Worm (Caenorhabditis elegans) whole organism, L2 larva: ENCODE data around the gene cnt-1.

ENCODE experiments used
- R02D3.7 ChIP-seq: fragments of 150-350 bp; optimal IDR thresholded peaks from 2 replicates; lab custom pipeline; 2014; ENCODE audit warnings: missing biosample characterization, missing genetic modification characterization
- alr-1 ChIP-seq: fragments of 150-350 bp; optimal IDR thresholded peaks from 2 replicates; lab custom pipeline; 2014; ENCODE audit warnings: missing biosample characterization, missing genetic modification characterization
- aly-2 ChIP-seq: fragments of 150-350 bp; optimal IDR thresholded peaks from 2 replicates; lab custom pipeline; 2014; ENCODE audit warnings: missing biosample characterization, missing genetic modification characterization
- ama-1 ChIP-seq: fragments of 150-350 bp; optimal IDR thresholded peaks from 2 replicates; lab custom pipeline; 2018; ENCODE audit warnings: inconsistent platforms
- blmp-1 ChIP-seq: sonication (generic microtip); optimal IDR thresholded peaks from 2 replicates; lab custom pipeline; 2017; ENCODE audit warnings: missing genetic modification characterization, mild to moderate bottlenecking, missing compliant biosample characterization, antibody characterized with exemption, moderate library complexity; ENCODE audit not compliant: insufficient read depth
- ceh-82 ChIP-seq: fragments of 150-350 bp; optimal IDR thresholded peaks from 2 replicates; lab custom pipeline; 2014; ENCODE audit warnings: missing biosample characterization, missing genetic modification characterization
- egl-27 ChIP-seq: sonication (generic microtip); optimal IDR thresholded peaks from 3 replicates; lab custom pipeline; 2017; ENCODE audit warnings: missing biosample characterization, missing genetic modification reagents, missing genetic modification characterization
- elt-1 ChIP-seq: fragments of 150-350 bp; optimal IDR thresholded peaks from 2 replicates; lab custom pipeline; 2014; ENCODE audit warnings: missing biosample characterization, missing genetic modification characterization
- elt-3 ChIP-seq: sonication (generic microtip); optimal IDR thresholded peaks from 2 replicates; lab custom pipeline; 2017; ENCODE audit warnings: missing biosample characterization, missing genetic modification characterization
- fos-1 ChIP-seq: fragments of 150-350 bp; optimal IDR thresholded peaks from 2 replicates; lab custom pipeline; 2014; ENCODE audit warnings: missing biosample characterization, missing genetic modification characterization
- lin-11 ChIP-seq: fragments of 150-350 bp; sonication (generic microtip); optimal IDR thresholded peaks from 2 replicates; lab custom pipeline; 2014; ENCODE audit warnings: missing biosample characterization, missing genetic modification characterization, inconsistent platforms, mixed read lengths
- lin-13 ChIP-seq: fragments of 150-350 bp; optimal IDR thresholded peaks from 2 replicates; lab custom pipeline; 2014; ENCODE audit warnings: missing biosample characterization, missing genetic modification reagents, missing genetic modification characterization
- lin-39 ChIP-seq: fragments of 150-350 bp; optimal IDR thresholded peaks from 2 replicates; lab custom pipeline; 2014; ENCODE audit warnings: missing biosample characterization, missing genetic modification reagents, missing genetic modification characterization
- lsy-2 ChIP-seq, 2 experiments: fragments of 150-350 bp in 1 of 2; sonication (generic microtip) in 1 of 2; optimal IDR thresholded peaks; 2 replicates each; lab custom pipeline; 2014 to 2017; ENCODE audit warnings: missing biosample characterization in 2 of 2, missing genetic modification characterization in 2 of 2
- mab-5 ChIP-seq: fragments of 150-350 bp; optimal IDR thresholded peaks from 2 replicates; lab custom pipeline; 2014; ENCODE audit warnings: missing biosample characterization, missing genetic modification characterization
- mbf-1 ChIP-seq: sonication (generic microtip); optimal IDR thresholded peaks from 2 replicates; lab custom pipeline; 2017; ENCODE audit warnings: missing biosample characterization, missing genetic modification characterization
- mdl-1 ChIP-seq, 2 experiments: fragments of 150-350 bp in 1 of 2; sonication (generic microtip) in 1 of 2; optimal IDR thresholded peaks; 2 replicates each; lab custom pipeline; 2017; ENCODE audit warnings: missing biosample characterization in 2 of 2, missing genetic modification characterization in 2 of 2
- nhr-10 ChIP-seq: sonication (generic microtip); optimal IDR thresholded peaks from 2 replicates; lab custom pipeline; 2017; ENCODE audit warnings: missing biosample characterization, missing genetic modification characterization
- nhr-11 ChIP-seq: fragments of 150-350 bp; optimal IDR thresholded peaks from 2 replicates; lab custom pipeline; 2014; ENCODE audit warnings: missing biosample characterization, missing genetic modification characterization
- nhr-12 ChIP-seq: fragments of 150-350 bp; optimal IDR thresholded peaks from 2 replicates; lab custom pipeline; 2014; ENCODE audit warnings: missing biosample characterization, missing genetic modification characterization
- nhr-129 ChIP-seq: fragments of 150-350 bp; optimal IDR thresholded peaks from 2 replicates; lab custom pipeline; 2014; ENCODE audit warnings: missing biosample characterization, missing genetic modification characterization
- nhr-21 ChIP-seq: fragments of 150-350 bp; optimal IDR thresholded peaks from 2 replicates; lab custom pipeline; 2014; ENCODE audit warnings: missing biosample characterization, missing genetic modification characterization
- nhr-23 ChIP-seq: fragments of 150-350 bp; optimal IDR thresholded peaks from 2 replicates; lab custom pipeline; 2014; ENCODE audit warnings: missing biosample characterization, missing genetic modification reagents, missing genetic modification characterization
- nhr-25 ChIP-seq: fragments of 150-350 bp; sonication (generic microtip); optimal IDR thresholded peaks from 3 replicates; lab custom pipeline; 2014; ENCODE audit warnings: missing biosample characterization, missing genetic modification characterization
- nhr-6 ChIP-seq: fragments of 150-350 bp; optimal IDR thresholded peaks from 2 replicates; lab custom pipeline; 2014; ENCODE audit warnings: missing biosample characterization, missing genetic modification characterization
- nhr-77 ChIP-seq: fragments of 150-350 bp; optimal IDR thresholded peaks from 2 replicates; lab custom pipeline; 2014; ENCODE audit warnings: missing biosample characterization, missing genetic modification characterization
- peb-1 ChIP-seq: fragments of 150-350 bp; optimal IDR thresholded peaks from 2 replicates; lab custom pipeline; 2014; ENCODE audit warnings: missing biosample characterization, missing genetic modification characterization
- sem-4 ChIP-seq: fragments of 150-350 bp; optimal IDR thresholded peaks from 2 replicates; lab custom pipeline; 2014; ENCODE audit warnings: missing biosample characterization, missing genetic modification reagents, missing genetic modification characterization
- skn-1 ChIP-seq: sonication (generic microtip); optimal IDR thresholded peaks from 2 replicates; lab custom pipeline; 2017; ENCODE audit warnings: missing biosample characterization, missing genetic modification characterization
- sma-3 ChIP-seq: sonication (generic microtip); optimal IDR thresholded peaks from 2 replicates; lab custom pipeline; 2016; ENCODE audit warnings: missing genetic modification reagents, missing genetic modification characterization, missing compliant biosample characterization
- sma-9 ChIP-seq, 2 experiments: fragments of 150-350 bp in 1 of 2; sonication (generic microtip) in 1 of 2; optimal IDR thresholded peaks; 2 replicates each; lab custom pipeline; 2014 to 2016; ENCODE audit warnings: missing genetic modification characterization in 2 of 2, mild to moderate bottlenecking in 1 of 2, missing biosample characterization in 1 of 2, missing compliant biosample characterization in 1 of 2, missing genetic modification reagents in 1 of 2, moderate library complexity in 1 of 2
- snpc-4 ChIP-seq: fragments of 150-350 bp; optimal IDR thresholded peaks from 2 replicates; lab custom pipeline; 2014; ENCODE audit warnings: missing biosample characterization, missing genetic modification characterization
- unc-39 ChIP-seq: fragments of 150-350 bp; optimal IDR thresholded peaks from 2 replicates; lab custom pipeline; 2014; ENCODE audit warnings: missing biosample characterization, missing genetic modification characterization
- unc-55 ChIP-seq: fragments of 150-350 bp; sonication (generic microtip); optimal IDR thresholded peaks from 3 replicates; lab custom pipeline; 2014; ENCODE audit warnings: missing biosample characterization, missing genetic modification reagents, missing genetic modification characterization
- unc-62 ChIP-seq: fragments of 150-350 bp; optimal IDR thresholded peaks from 2 replicates; lab custom pipeline; 2014; ENCODE audit warnings: missing biosample characterization, missing genetic modification reagents, missing genetic modification characterization
- zag-1 ChIP-seq: fragments of 150-350 bp; optimal IDR thresholded peaks from 2 replicates; lab custom pipeline; 2014; ENCODE audit warnings: missing biosample characterization, missing genetic modification characterization
- ztf-1 ChIP-seq: fragments of 200-800 bp; sonication (Bioruptor generic); conservative IDR thresholded peaks from 2 replicates; pipeline ENCODE4 v1.3.6; 2022; ENCODE audit warnings: missing genetic modification characterization, missing compliant biosample characterization
- ztf-11 ChIP-seq: sonication (generic microtip); optimal IDR thresholded peaks from 2 replicates; lab custom pipeline; 2017; ENCODE audit warnings: missing biosample characterization, missing genetic modification characterization
- ztf-4 ChIP-seq: fragments of 150-350 bp; optimal IDR thresholded peaks from 2 replicates; lab custom pipeline; 2014; ENCODE audit warnings: missing biosample characterization, missing genetic modification characterization

Gene cnt-1

ce11 chrII:12059872-12060271 lies 28.8 kb downstream of the cnt-1 start:
- TF ChIP-seq nhr-25 = peak; percentile 56
- TF ChIP-seq nhr-21 (tag; lab: Kevin White, UChicago) = peak; percentile 6
- TF ChIP-seq mdl-1 (tag; optimal IDR thresholded peaks at IDR 0.05; lab: Kevin White, UChicago) = no peak
- no peak for TF ChIP-seq lin-13 (GFP tag; lab: Kevin White, UChicago)
- TF ChIP-seq ztf-4 (tag; lab: Kevin White, UChicago) = no peak

- TF ChIP-seq lin-11 (tag; lab: Kevin White, UChicago) (no peak), sma-3 (peak; percentile 18), ama-1 (lab: Kevin White, UChicago) (peak; percentile 34)
These were observed 30.4 kb downstream of the cnt-1 start for ce11 chrII:12058298-12058697.

- TF ChIP-seq lin-13 (GFP tag; lab: Kevin White, UChicago) (peak; percentile 5), elt-3 (tag; lab: Kevin White, UChicago) (no peak), R02D3.7 (no peak)
These were observed 33.1 kb downstream of the cnt-1 start for ce11 chrII:12055408-12056140.

- TF ChIP-seq ama-1 (lab: Kevin White, UChicago) = peak; percentile 50
- peak; percentile 14 for TF ChIP-seq nhr-25
- no peak for TF ChIP-seq ztf-1 (GFP tag; lab: Robert Waterston, UW)
- TF ChIP-seq aly-2 = no peak
- no peak for TF ChIP-seq blmp-1 (tag; lab: Kevin White, UChicago)
- no peak for TF ChIP-seq sem-4
- TF ChIP-seq nhr-10 (tag; lab: Kevin White, UChicago) = no peak
- TF ChIP-seq ztf-4 (tag; lab: Kevin White, UChicago) = no peak
These were observed 34.1 kb downstream of the cnt-1 start for ce11 chrII:12054558-12054957.

ce11 chrII:12054150-12054549 lies 34.5 kb downstream of the cnt-1 start:
- no peak for TF ChIP-seq nhr-129
- TF ChIP-seq ama-1 (lab: Kevin White, UChicago) = peak; percentile 76

ce11 chrII:12053486-12053885 lies 35.2 kb downstream of the cnt-1 start:
- TF ChIP-seq nhr-25 (peak; percentile 15), peb-1 (tag; lab: Kevin White, UChicago) (no peak), sma-9 (GFP tag; optimal IDR thresholded peaks at IDR 0.05; lab: Kevin White, UChicago) (peak; percentile 8), sma-9 (tag; optimal IDR thresholded peaks at IDR 0.05; lab: Kevin White, UChicago) (no peak), ama-1 (lab: Kevin White, UChicago) (peak; percentile 45), lin-39 (no peak), sma-3 (peak; percentile 8), elt-3 (tag; lab: Kevin White, UChicago) (no peak), nhr-12 (tag; lab: Kevin White, UChicago) (no peak), nhr-10 (tag; lab: Kevin White, UChicago) (no peak), mdl-1 (tag; optimal IDR thresholded peaks at IDR 0.05; lab: Kevin White, UChicago) (peak in 1 of 2 experiments; percentile 12), nhr-77 (tag; lab: Kevin White, UChicago) (no peak), nhr-11 (no peak), mab-5 (tag; lab: Kevin White, UChicago) (no peak), lsy-2 (tag; optimal IDR thresholded peaks at IDR 0.05; lab: Kevin White, UChicago) (no peak), skn-1 (tag; lab: Kevin White, UChicago) (no peak), lin-13 (GFP tag; lab: Kevin White, UChicago) (no peak), unc-55 (GFP tag; lab: Kevin White, UChicago) (no peak), unc-39 (tag; lab: Kevin White, UChicago) (no peak), nhr-21 (tag; lab: Kevin White, UChicago) (peak; percentile 70), nhr-129 (peak; percentile 49), R02D3.7 (no peak), ceh-82 (tag; lab: Kevin White, UChicago) (no peak), nhr-6 (tag; lab: Kevin White, UChicago) (no peak), snpc-4 (tag; lab: Kevin White, UChicago) (no peak), nhr-23 (tag; lab: Kevin White, UChicago) (no peak), aly-2 (no peak), egl-27 (tag; lab: Kevin White, UChicago) (no peak), lin-11 (tag; lab: Kevin White, UChicago) (no peak), unc-62 (GFP tag; lab: Kevin White, UChicago) (no peak), mbf-1 (tag; lab: Kevin White, UChicago) (no peak), elt-1 (tag; lab: Kevin White, UChicago) (no peak), ztf-4 (tag; lab: Kevin White, UChicago) (no peak), alr-1 (tag; lab: Kevin White, UChicago) (no peak), fos-1 (tag; lab: Kevin White, UChicago) (no peak), ztf-11 (tag; lab: Kevin White, UChicago) (no peak), zag-1 (tag; lab: Kevin White, UChicago) (no peak), blmp-1 (tag; lab: Kevin White, UChicago) (no peak)
